Worm (Caenorhabditis elegans) whole organism, young adult: ENCODE data around the gene F58F12.12.

Experiments
- B0035.1 ChIP-seq: sonication (generic microtip); optimal IDR thresholded peaks from 2 replicates; lab custom pipeline; 2016; ENCODE audit warnings: missing genetic modification characterization, mild to moderate bottlenecking, missing compliant biosample characterization, missing genotype, missing genetic modification reagents
- C17E4.6 ChIP-seq: fragments of 200-800 bp; sonication (Bioruptor generic); IDR thresholded peaks from 2 replicates; pipeline ENCODE4 v1.3.6; 2022; ENCODE audit warnings: missing genetic modification reagents, missing genetic modification characterization, missing compliant biosample characterization
- F10E7.11 ChIP-seq: sonication (generic microtip); optimal IDR thresholded peaks from 2 replicates; lab custom pipeline; 2017; ENCODE audit warnings: mild to moderate bottlenecking, missing genetic modification characterization, moderate library complexity, missing compliant biosample characterization
- F23B12.7 ChIP-seq: sonication (generic microtip); optimal IDR thresholded peaks from 2 replicates; lab custom pipeline; 2017; ENCODE audit warnings: missing genetic modification characterization, mild to moderate bottlenecking, missing compliant biosample characterization, antibody characterized with exemption, moderate library complexity; ENCODE audit not compliant: insufficient read depth
- F33H1.4 ChIP-seq: fragments of 200-800 bp; sonication (Bioruptor generic); IDR thresholded peaks from 2 replicates; pipeline ENCODE4 v1.3.6; 2022; ENCODE audit warnings: missing genetic modification reagents, missing genetic modification characterization, missing compliant biosample characterization
- F52B5.7 ChIP-seq: sonication (generic microtip); optimal IDR thresholded peaks from 2 replicates; lab custom pipeline; 2016; ENCODE audit warnings: mild to moderate bottlenecking, missing genetic modification characterization, missing compliant biosample characterization
- T07F8.4 ChIP-seq: sonication (generic microtip); optimal IDR thresholded peaks from 2 replicates; lab custom pipeline; 2016; ENCODE audit warnings: mild to moderate bottlenecking, missing genetic modification characterization, moderate library complexity, missing compliant biosample characterization
- T26A5.8 ChIP-seq: sonication (generic microtip); optimal IDR thresholded peaks from 2 replicates; lab custom pipeline; 2016; ENCODE audit warnings: missing genetic modification characterization, missing compliant biosample characterization
- Y53F4B.3 ChIP-seq: fragments of 200-800 bp; sonication (Bioruptor generic); IDR thresholded peaks from 2 replicates; pipeline ENCODE4 v1.3.6; 2022; ENCODE audit warnings: missing genetic modification reagents, missing genetic modification characterization, missing compliant biosample characterization
- Y56A3A.18 ChIP-seq: fragments of 200-800 bp; sonication (Bioruptor generic); IDR thresholded peaks from 2 replicates; pipeline ENCODE4 v1.3.6; 2022; ENCODE audit warnings: missing genetic modification reagents, missing genetic modification characterization, missing compliant biosample characterization
- Y67H2A.10 ChIP-seq: fragments of 200-800 bp; sonication (Bioruptor generic); conservative IDR thresholded peaks from 2 replicates; pipeline ENCODE4 v1.3.6; 2022; ENCODE audit warnings: missing genetic modification reagents, missing genetic modification characterization, missing compliant biosample characterization
- Y79H2A.3 ChIP-seq: fragments of 200-800 bp; sonication (Bioruptor generic); conservative IDR thresholded peaks from 2 replicates; pipeline ENCODE4 v1.3.6; 2022; ENCODE audit warnings: missing genetic modification reagents, missing genetic modification characterization, missing compliant biosample characterization
- Y95B8A.8 ChIP-seq: fragments of 200-800 bp; sonication (Bioruptor generic); IDR thresholded peaks from 2 replicates; pipeline ENCODE4 v1.3.6; 2022; ENCODE audit warnings: missing genetic modification reagents, missing genetic modification characterization, missing compliant biosample characterization
- ama-1 ChIP-seq, 3 experiments: fragments of 150-350 bp in 1 of 3; sonication (generic microtip) in 2 of 3; optimal IDR thresholded peaks; 2 replicates each; lab custom pipeline; 2014 to 2018; ENCODE audit warnings: missing biosample characterization in 2 of 3, missing genetic modification characterization in 2 of 3, missing genetic modification reagents in 2 of 3
- aptf-3 ChIP-seq: fragments of 200-800 bp; sonication (Bioruptor generic); IDR thresholded peaks from 2 replicates; pipeline ENCODE4 v1.3.6; 2022; ENCODE audit warnings: missing genetic modification characterization, missing compliant biosample characterization
- cebp-1 ChIP-seq, 2 experiments: fragments of 200-800 bp in 1 of 2; sonication (Bioruptor generic) in 1 of 2; sonication (generic microtip) in 1 of 2; IDR thresholded peaks in 1 of 2; optimal IDR thresholded peaks in 1 of 2; 2 replicates each; pipeline versions ENCODE4 v1.3.6 to Lab custom; 2017 to 2022; ENCODE audit warnings: missing compliant biosample characterization in 2 of 2, missing genetic modification characterization in 2 of 2, mild to moderate bottlenecking in 1 of 2, missing genetic modification reagents in 1 of 2, moderate library complexity in 1 of 2
- ceh-27 ChIP-seq: fragments of 200-800 bp; sonication (Bioruptor generic); optimal IDR thresholded peaks from 2 replicates; lab custom pipeline; 2018; ENCODE audit warnings: mild to moderate bottlenecking, missing genetic modification characterization, moderate library complexity, missing compliant biosample characterization
- ceh-40 ChIP-seq: fragments of 200-800 bp; sonication (Bioruptor generic); IDR thresholded peaks from 2 replicates; pipeline ENCODE4 v1.3.6; 2022; ENCODE audit warnings: missing genetic modification characterization, missing compliant biosample characterization
- die-1 ChIP-seq: sonication (generic microtip); optimal IDR thresholded peaks from 2 replicates; lab custom pipeline; 2016; ENCODE audit warnings: missing genotype, mild to moderate bottlenecking, missing genetic modification characterization, missing compliant biosample characterization
- dpl-1 ChIP-seq: fragments of 150-350 bp; optimal IDR thresholded peaks from 2 replicates; lab custom pipeline; 2014; ENCODE audit warnings: missing biosample characterization, missing genetic modification reagents, missing genetic modification characterization
- ets-4 ChIP-seq: fragments of 200-800 bp; sonication (Bioruptor generic); optimal IDR thresholded peaks from 2 replicates; lab custom pipeline; 2018; ENCODE audit warnings: mild to moderate bottlenecking, missing genetic modification characterization, missing compliant biosample characterization
- lin-26 ChIP-seq: fragments of 200-800 bp; sonication (Bioruptor generic); IDR thresholded peaks from 2 replicates; pipeline ENCODE4 v1.3.6; 2022; ENCODE audit warnings: missing genetic modification reagents, missing genetic modification characterization, missing compliant biosample characterization
- lin-54 ChIP-seq: fragments of 200-800 bp; sonication (Bioruptor generic); optimal IDR thresholded peaks from 2 replicates; lab custom pipeline; 2018; ENCODE audit warnings: mild to moderate bottlenecking, missing genetic modification characterization, missing compliant biosample characterization
- lir-1 ChIP-seq: fragments of 200-800 bp; sonication (Bioruptor generic); conservative IDR thresholded peaks from 2 replicates; pipeline ENCODE4 v1.3.6; 2022; ENCODE audit warnings: missing genetic modification reagents, missing genetic modification characterization, missing compliant biosample characterization
- madf-3 ChIP-seq: fragments of 200-800 bp; sonication (Bioruptor generic); IDR thresholded peaks from 2 replicates; pipeline ENCODE4 v1.3.6; 2022; ENCODE audit warnings: missing genetic modification reagents, missing genetic modification characterization, missing compliant biosample characterization
- madf-6 ChIP-seq: fragments of 200-800 bp; sonication (Bioruptor generic); IDR thresholded peaks from 2 replicates; pipeline ENCODE4 v1.3.6; 2022; ENCODE audit warnings: missing genetic modification reagents, missing genetic modification characterization, missing compliant biosample characterization
- mcd-1 ChIP-seq: fragments of 200-800 bp; sonication (Bioruptor generic); IDR thresholded peaks from 2 replicates; pipeline ENCODE4 v1.3.6; 2022; ENCODE audit warnings: missing genetic modification reagents, missing genetic modification characterization, missing compliant biosample characterization
- mxl-1 ChIP-seq: sonication (generic microtip); optimal IDR thresholded peaks from 2 replicates; lab custom pipeline; 2016; ENCODE audit warnings: missing genetic modification characterization, missing compliant biosample characterization
- nfya-1 ChIP-seq: sonication (generic microtip); optimal IDR thresholded peaks from 2 replicates; lab custom pipeline; 2017; ENCODE audit warnings: antibody characterized with exemption, missing compliant biosample characterization, missing genetic modification characterization, borderline replicate concordance; ENCODE audit not compliant: insufficient read depth
- nhr-80 ChIP-seq: sonication (generic microtip); optimal IDR thresholded peaks from 2 replicates; lab custom pipeline; 2016; ENCODE audit warnings: missing genetic modification characterization, missing compliant biosample characterization
- pbrm-1 ChIP-seq: fragments of 200-800 bp; sonication (Bioruptor generic); IDR thresholded peaks from 2 replicates; pipeline ENCODE4 v1.3.6; 2022; ENCODE audit warnings: missing genetic modification reagents, missing genetic modification characterization, missing compliant biosample characterization
- rec-8 ChIP-seq, 2 experiments: sonication (generic microtip); optimal IDR thresholded peaks; 2 replicates each; lab custom pipeline; 2016; ENCODE audit warnings: mild to moderate bottlenecking in 2 of 2, missing genetic modification characterization in 2 of 2, missing genetic modification reagents in 2 of 2, missing genotype in 2 of 2, missing biosample characterization in 1 of 2, missing compliant biosample characterization in 1 of 2, moderate library complexity in 1 of 2
- sdz-38 ChIP-seq: sonication (generic microtip); optimal IDR thresholded peaks from 2 replicates; lab custom pipeline; 2016; ENCODE audit warnings: missing genotype, missing genetic modification characterization, missing compliant biosample characterization
- sea-2 ChIP-seq: fragments of 200-800 bp; sonication (Bioruptor generic); IDR thresholded peaks from 2 replicates; pipeline ENCODE4 v1.3.6; 2022; ENCODE audit warnings: missing genetic modification characterization, missing compliant biosample characterization
- snpc-1.1 ChIP-seq: sonication (generic microtip); optimal IDR thresholded peaks from 2 replicates; lab custom pipeline; 2017; ENCODE audit warnings: missing genetic modification characterization, mild to moderate bottlenecking, missing compliant biosample characterization, antibody characterized with exemption, moderate library complexity, missing genotype, missing genetic modification reagents; ENCODE audit not compliant: insufficient read depth
- snpc-1.3 ChIP-seq: sonication (generic microtip); optimal IDR thresholded peaks from 2 replicates; lab custom pipeline; 2017; ENCODE audit warnings: missing genetic modification characterization, mild to moderate bottlenecking, missing compliant biosample characterization, antibody characterized with exemption, moderate library complexity, missing genotype, missing genetic modification reagents; ENCODE audit not compliant: insufficient read depth
- snpc-3.4 ChIP-seq: sonication (generic microtip); optimal IDR thresholded peaks from 2 replicates; lab custom pipeline; 2017; ENCODE audit warnings: missing genetic modification characterization, mild to moderate bottlenecking, missing compliant biosample characterization, antibody characterized with exemption, moderate library complexity, missing genotype, missing genetic modification reagents
- tbx-9 ChIP-seq: sonication (generic microtip); optimal IDR thresholded peaks from 2 replicates; lab custom pipeline; 2016; ENCODE audit warnings: borderline replicate concordance, missing genetic modification characterization, inconsistent platforms, missing compliant biosample characterization
- tlf-1 ChIP-seq: fragments of 200-800 bp; sonication (Bioruptor generic); optimal IDR thresholded peaks from 2 replicates; lab custom pipeline; 2018; ENCODE audit warnings: mild to moderate bottlenecking, missing genetic modification characterization, missing compliant biosample characterization
- unc-130 ChIP-seq: sonication (generic microtip); optimal IDR thresholded peaks from 2 replicates; lab custom pipeline; 2016; ENCODE audit warnings: missing genetic modification reagents, missing genetic modification characterization, missing compliant biosample characterization
- zim-3 ChIP-seq: sonication (generic microtip); optimal IDR thresholded peaks from 2 replicates; lab custom pipeline; 2017; ENCODE audit warnings: mild to moderate bottlenecking, missing genetic modification characterization, moderate library complexity, missing compliant biosample characterization
- ztf-18 ChIP-seq: sonication (generic microtip); optimal IDR thresholded peaks from 2 replicates; lab custom pipeline; 2016; ENCODE audit warnings: missing genotype, mild to moderate bottlenecking, missing genetic modification characterization, missing compliant biosample characterization
- ztf-22 ChIP-seq: fragments of 200-800 bp; sonication (Bioruptor generic); optimal IDR thresholded peaks from 2 replicates; lab custom pipeline; 2018; ENCODE audit warnings: mild to moderate bottlenecking, missing genetic modification characterization, moderate library complexity, missing compliant biosample characterization
- ztf-26 ChIP-seq: sonication (generic microtip); optimal IDR thresholded peaks from 2 replicates; lab custom pipeline; 2017; ENCODE audit warnings: missing genetic modification characterization, missing compliant biosample characterization
- ztf-3 ChIP-seq: fragments of 200-800 bp; sonication (Bioruptor generic); optimal IDR thresholded peaks from 2 replicates; lab custom pipeline; 2018; ENCODE audit warnings: mild to moderate bottlenecking, missing genetic modification characterization, missing compliant biosample characterization

Gene F58F12.12

DNA sequence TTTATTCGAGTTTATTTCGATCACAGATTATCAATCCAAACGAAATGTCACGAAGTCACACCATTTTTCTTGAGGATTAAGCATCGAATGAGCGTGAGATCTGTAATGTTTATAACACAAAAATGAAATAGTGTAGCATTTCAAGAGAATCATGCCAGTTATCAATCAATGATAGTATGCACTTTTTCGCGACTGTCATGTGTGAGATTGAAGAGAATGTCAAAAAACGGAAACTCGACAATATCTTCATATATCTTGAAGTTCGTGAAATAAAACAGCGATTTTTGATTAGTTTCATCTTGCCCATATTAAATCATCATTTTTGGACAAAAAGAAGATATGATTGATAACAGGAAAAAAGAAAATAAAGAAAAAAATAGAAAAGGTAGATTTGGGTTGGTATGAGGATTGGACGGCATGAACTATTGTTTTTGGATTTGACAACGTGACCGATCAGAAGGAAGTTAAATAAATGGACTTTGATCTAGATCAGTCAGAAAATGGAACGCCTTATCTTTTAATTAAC is 1.9 kb upstream of the F58F12.12 start:
- TF ChIP-seq Y95B8A.8 (GFP tag; lab: Robert Waterston, UW) (no peak), Y53F4B.3 (GFP tag; lab: Robert Waterston, UW) (no peak), ztf-26 (no peak), mxl-1 (tag; lab: Kevin White, UChicago) (no peak), B0035.1 (tag; lab: Kevin White, UChicago) (no peak), ets-4 (no peak), pbrm-1 (no peak), F10E7.11 (tag; lab: Kevin White, UChicago) (no peak), die-1 (tag; lab: Kevin White, UChicago) (no peak), aptf-3 (no peak), ceh-40 (GFP tag; lab: Robert Waterston, UW) (no peak), lin-26 (GFP tag; lab: Robert Waterston, UW) (no peak), ztf-3 (no peak)

ce11 chrII:6383183-6383695 is 2.3 kb downstream of the F58F12.12 start, which contains the start of gene F58F12.1:
F58F12.1 (plus strand) TSS chrII:6383645.
- no peak for TF ChIP-seq dpl-1 (GFP tag; lab: Kevin White, UChicago)
- TF ChIP-seq snpc-1.1 = no peak
- TF ChIP-seq mxl-1 (tag; lab: Kevin White, UChicago) = no peak
- no peak for TF ChIP-seq cebp-1 (GFP tag; IDR thresholded peaks at IDR 0.05; lab: Robert Waterston, UW)
- peak; percentile 10 for TF ChIP-seq cebp-1 (tag; optimal IDR thresholded peaks at IDR 0.05; lab: Kevin White, UChicago)
- no peak for TF ChIP-seq rec-8 (tag; optimal IDR thresholded peaks at IDR 0.05; lab: Kevin White, UChicago)
- no peak for TF ChIP-seq F52B5.7 (tag; lab: Kevin White, UChicago)
- no peak for TF ChIP-seq snpc-1.3
- TF ChIP-seq ztf-18 = peak; percentile 41
- no peak for TF ChIP-seq sea-2 (GFP tag; lab: Robert Waterston, UW)
- no peak for TF ChIP-seq tbx-9 (tag; lab: Kevin White, UChicago)
- peak; percentile 40 for TF ChIP-seq nhr-80
- TF ChIP-seq C17E4.6 = no peak
- TF ChIP-seq unc-130 (GFP tag; lab: Kevin White, UChicago) = peak; percentile 81
- peak; percentile 46 for TF ChIP-seq snpc-3.4
- no peak for TF ChIP-seq T07F8.4 (tag; lab: Kevin White, UChicago)
- TF ChIP-seq lin-54 (GFP tag; lab: Kevin White, UChicago) = peak; percentile 45
- no peak for TF ChIP-seq ama-1 (optimal IDR thresholded peaks at IDR 0.05; lab: Kevin White, UChicago)
- no peak for TF ChIP-seq ama-1 (GFP tag; optimal IDR thresholded peaks at IDR 0.05; lab: Kevin White, UChicago)
- peak; percentile 53 for TF ChIP-seq ceh-27 (GFP tag; lab: Kevin White, UChicago)
- no peak for TF ChIP-seq lir-1 (GFP tag; lab: Robert Waterston, UW)
- TF ChIP-seq T26A5.8 (tag; lab: Kevin White, UChicago) = no peak
- peak; percentile 5 for TF ChIP-seq tlf-1 (GFP tag; lab: Kevin White, UChicago)
- no peak for TF ChIP-seq Y56A3A.18 (GFP tag; lab: Robert Waterston, UW)
- TF ChIP-seq madf-3 (GFP tag; lab: Robert Waterston, UW) = no peak
- no peak for TF ChIP-seq aptf-3
- peak; percentile 46; the same call in 1 of the 2 replicates for TF ChIP-seq madf-6
- TF ChIP-seq zim-3 = no peak
- no peak for TF ChIP-seq ceh-40 (GFP tag; lab: Robert Waterston, UW)
- TF ChIP-seq ztf-26 = no peak
- peak; percentile 15; the same call in 1 of the 2 replicates for TF ChIP-seq F33H1.4 (GFP tag; lab: Robert Waterston, UW)
- no peak for TF ChIP-seq sdz-38
- TF ChIP-seq nfya-1 = no peak
- peak; percentile 92 for TF ChIP-seq mcd-1
- peak; percentile 93 for TF ChIP-seq F23B12.7 (tag; lab: Kevin White, UChicago)
- TF ChIP-seq Y67H2A.10 (GFP tag; lab: Robert Waterston, UW) = 0 out of 2 replicates have a peak, but pooled peaks have one; percentile 25
- no peak for TF ChIP-seq ztf-22 (GFP tag; lab: Kevin White, UChicago)
- TF ChIP-seq Y79H2A.3 (GFP tag; lab: Robert Waterston, UW) = no peak
